Fruit fly (Drosophila melanogaster) whole organism, wandering third instar larva: ENCODE data around the gene CG15530.

Experiments
- Abd-B ChIP-seq: fragments of >200 bp; optimal IDR thresholded peaks from 2 replicates; lab custom pipeline; 2017; ENCODE audit warnings: missing biosample characterization, missing genetic modification characterization
- CG32264 ChIP-seq: fragments of 200-800 bp; sonication (Bioruptor generic); optimal IDR thresholded peaks from 2 replicates; lab custom pipeline; 2016; ENCODE audit warnings: missing biosample characterization, missing genetic modification characterization
- CG9705 ChIP-seq: fragments of 200-800 bp; sonication (Bioruptor generic); optimal IDR thresholded peaks from 2 replicates; lab custom pipeline; 2018; ENCODE audit warnings: missing biosample characterization, mild to moderate bottlenecking, missing genetic modification characterization
- CrebA ChIP-seq: fragments of 200-800 bp; sonication (Bioruptor generic); optimal IDR thresholded peaks from 2 replicates; lab custom pipeline; 2016; ENCODE audit warnings: missing biosample characterization, mild to moderate bottlenecking, missing genetic modification characterization, borderline replicate concordance
- Dfd ChIP-seq: fragments of >200 bp; optimal IDR thresholded peaks from 2 replicates; lab custom pipeline; 2017; ENCODE audit warnings: missing biosample characterization, missing genetic modification characterization
- Dif ChIP-seq: fragments of 200-275, 200-300 bp; sonication (Bioruptor generic); optimal IDR thresholded peaks from 2 replicates; lab custom pipeline; 2018; ENCODE audit warnings: missing biosample characterization, missing genetic modification characterization; ENCODE audit not compliant: partially characterized antibody
- GATAd ChIP-seq: sonication (Bioruptor generic); optimal IDR thresholded peaks from 2 replicates; lab custom pipeline; 2016; ENCODE audit warnings: missing biosample characterization, missing genetic modification characterization
- HLH106 ChIP-seq: fragments of 200-800 bp; optimal IDR thresholded peaks from 3 replicates; lab custom pipeline; 2019; ENCODE audit warnings: missing biosample characterization, mild to moderate bottlenecking, missing genetic modification characterization, moderate library complexity
- Hnf4 ChIP-seq: fragments of 200-800 bp; sonication (Bioruptor generic); optimal IDR thresholded peaks from 2 replicates; lab custom pipeline; 2016; ENCODE audit warnings: missing biosample characterization, mild to moderate bottlenecking, missing genetic modification characterization
- Hr78 ChIP-seq: fragments of >200 bp; optimal IDR thresholded peaks from 2 replicates; lab custom pipeline; 2017; ENCODE audit warnings: missing biosample characterization, missing genetic modification characterization
- Hr83 ChIP-seq: fragments of 200-300 bp; sonication (Bioruptor generic); optimal IDR thresholded peaks from 2 replicates; lab custom pipeline; 2016; ENCODE audit warnings: missing biosample characterization, mild to moderate bottlenecking, missing genetic modification characterization, moderate library complexity; ENCODE audit not compliant: poor library complexity, severe bottlenecking
- Jra ChIP-seq: sonication (Bioruptor generic); optimal IDR thresholded peaks from 2 replicates; lab custom pipeline; 2016; ENCODE audit warnings: missing biosample characterization, missing genetic modification characterization
- Mio ChIP-seq: sonication (Bioruptor generic); optimal IDR thresholded peaks from 2 replicates; lab custom pipeline; 2016; ENCODE audit warnings: missing biosample characterization, missing genetic modification characterization
- Myc ChIP-seq: fragments of >200 bp; optimal IDR thresholded peaks from 2 replicates; lab custom pipeline; 2017
- N ChIP-seq: fragments of >200 bp; optimal IDR thresholded peaks from 2 replicates; lab custom pipeline; 2018; ENCODE audit warnings: missing biosample characterization, missing external identifiers, missing genetic modification characterization
- OdsH ChIP-seq: fragments of 200-800 bp; sonication (Bioruptor generic); optimal IDR thresholded peaks from 2 replicates; lab custom pipeline; 2016; ENCODE audit warnings: missing biosample characterization, mild to moderate bottlenecking, missing genetic modification characterization
- Rel ChIP-seq, 2 experiments: fragments of 200-800 bp; sonication (Bioruptor generic) in 1 of 2; optimal IDR thresholded peaks; 2 replicates in 1 of 2; 3 replicates in 1 of 2; lab custom pipeline; 2016 to 2019; ENCODE audit warnings: mild to moderate bottlenecking in 2 of 2, missing biosample characterization in 2 of 2, missing genetic modification characterization in 2 of 2, moderate library complexity in 1 of 2
- Sp1 ChIP-seq: fragments of 200-800 bp; sonication (Bioruptor generic); optimal IDR thresholded peaks from 3 replicates; lab custom pipeline; 2019; ENCODE audit warnings: missing biosample characterization, mild to moderate bottlenecking, missing genetic modification characterization, moderate library complexity
- Vsx2 ChIP-seq: fragments of 200-300, 225-300 bp; sonication (Bioruptor generic); optimal IDR thresholded peaks from 2 replicates; lab custom pipeline; 2018; ENCODE audit warnings: missing biosample characterization, missing genetic modification characterization; ENCODE audit not compliant: partially characterized antibody
- br ChIP-seq: fragments of 200-800 bp; sonication (Bioruptor generic); optimal IDR thresholded peaks from 2 replicates; lab custom pipeline; 2016; ENCODE audit warnings: missing biosample characterization, missing genetic modification characterization
- brk ChIP-seq: fragments of 200-800 bp; sonication (Bioruptor generic); optimal IDR thresholded peaks from 2 replicates; lab custom pipeline; 2016; ENCODE audit warnings: missing biosample characterization, mild to moderate bottlenecking, missing genetic modification characterization
- dl ChIP-seq, 2 experiments: fragments of 175-275, 200-275 bp in 1 of 2; fragments of 200-275 bp in 1 of 2; sonication (Bioruptor generic); optimal IDR thresholded peaks; lab custom pipeline; 2018; ENCODE audit warnings: mild to moderate bottlenecking in 2 of 2, missing biosample characterization in 2 of 2, missing genetic modification characterization in 2 of 2, moderate library complexity in 2 of 2; ENCODE audit not compliant: partially characterized antibody in 2 of 2, insufficient read depth in 1 of 2
- dmrt93B ChIP-seq: fragments of 200-800 bp; sonication (Bioruptor generic); optimal IDR thresholded peaks from 2 replicates; lab custom pipeline; 2018; ENCODE audit warnings: missing biosample characterization, mild to moderate bottlenecking, missing genetic modification characterization
- dsf ChIP-seq: sonication (Bioruptor generic); optimal IDR thresholded peaks from 2 replicates; lab custom pipeline; 2016; ENCODE audit warnings: missing biosample characterization, missing genetic modification characterization, borderline replicate concordance
- ey ChIP-seq: fragments of 200-800 bp; sonication (Bioruptor generic); optimal IDR thresholded peaks from 2 replicates; lab custom pipeline; 2016; ENCODE audit warnings: missing biosample characterization, missing genetic modification characterization
- foxo ChIP-seq, 2 experiments: fragments of 200-800 bp; sonication (Bioruptor generic); optimal IDR thresholded peaks; 2 replicates in 1 of 2; 3 replicates in 1 of 2; lab custom pipeline; 2016 to 2017; ENCODE audit warnings: missing biosample characterization in 2 of 2, missing genetic modification characterization in 2 of 2
- fru ChIP-seq: fragments of 200-800 bp; sonication (Bioruptor generic); optimal IDR thresholded peaks from 3 replicates; lab custom pipeline; 2016; ENCODE audit warnings: missing biosample characterization, mild to moderate bottlenecking, missing genetic modification characterization
- h ChIP-seq: fragments of 200-800 bp; sonication (Bioruptor generic); optimal IDR thresholded peaks from 3 replicates; lab custom pipeline; 2016; ENCODE audit warnings: missing biosample characterization, mild to moderate bottlenecking, missing genetic modification characterization
- jim ChIP-seq: fragments of 175-275, 200-325 bp; sonication (Bioruptor generic); optimal IDR thresholded peaks from 2 replicates; lab custom pipeline; 2016; ENCODE audit warnings: missing biosample characterization, mild to moderate bottlenecking, missing genetic modification characterization
- lola ChIP-seq: fragments of >200 bp; optimal IDR thresholded peaks from 2 replicates; lab custom pipeline; 2017; ENCODE audit warnings: missing biosample characterization, missing genetic modification characterization
- pan ChIP-seq: fragments of >200 bp; optimal IDR thresholded peaks from 2 replicates; lab custom pipeline; 2017
- psq ChIP-seq: fragments of 200-800 bp; sonication (Bioruptor generic); optimal IDR thresholded peaks from 3 replicates; lab custom pipeline; 2017; ENCODE audit warnings: missing biosample characterization, mild to moderate bottlenecking, missing genetic modification characterization, moderate library complexity
- rgr ChIP-seq: fragments of 200-800 bp; sonication (Bioruptor generic); optimal IDR thresholded peaks from 3 replicates; lab custom pipeline; 2016; ENCODE audit warnings: missing biosample characterization, mild to moderate bottlenecking, missing genetic modification characterization
- sage ChIP-seq: fragments of 200-800 bp; sonication (Bioruptor generic); optimal IDR thresholded peaks from 2 replicates; lab custom pipeline; 2016; ENCODE audit warnings: missing biosample characterization, mild to moderate bottlenecking, missing genetic modification characterization
- sv ChIP-seq: fragments of 200-800 bp; sonication (Bioruptor generic); optimal IDR thresholded peaks from 3 replicates; lab custom pipeline; 2016; ENCODE audit warnings: missing biosample characterization, missing genetic modification characterization
- tai ChIP-seq: sonication (Bioruptor generic); optimal IDR thresholded peaks from 2 replicates; lab custom pipeline; 2016; ENCODE audit warnings: missing biosample characterization, missing genetic modification characterization
- usp ChIP-seq: fragments of >200 bp; optimal IDR thresholded peaks from 2 replicates; lab custom pipeline; 2017; ENCODE audit warnings: missing biosample characterization, missing genetic modification characterization
- woc ChIP-seq: sonication (Bioruptor generic); optimal IDR thresholded peaks from 2 replicates; lab custom pipeline; 2016; ENCODE audit warnings: missing biosample characterization, mild to moderate bottlenecking, missing genetic modification characterization

The CG15530 gene

dm6 chr3R:30191462-30191874 is 13.8 kb downstream of the CG15530 start:
- TF ChIP-seq dmrt93B (GFP tag; lab: Kevin White, UChicago): peak; percentile 21
- TF ChIP-seq HLH106 (tag; lab: Kevin White, UChicago): peak; percentile 50
- TF ChIP-seq Abd-B (GFP tag; lab: Kevin White, UChicago): no peak
- no peak for TF ChIP-seq lola (GFP tag; lab: Kevin White, UChicago)
- TF ChIP-seq foxo (GFP tag; optimal IDR thresholded peaks at IDR 0.05; lab: Kevin White, UChicago): peak in 1 of 2 experiments; percentile 82
- TF ChIP-seq Myc (lab: Kevin White, UChicago): no peak
- no peak for TF ChIP-seq usp
- no peak for TF ChIP-seq Hr83 (GFP tag; lab: Kevin White, UChicago)
- TF ChIP-seq br (GFP tag; lab: Kevin White, UChicago): peak; percentile 47
- peak; percentile 72 for TF ChIP-seq ey (GFP tag; lab: Kevin White, UChicago)
- peak; percentile 66 for TF ChIP-seq rgr (GFP tag; lab: Kevin White, UChicago)
- no peak for TF ChIP-seq Jra (GFP tag; lab: Kevin White, UChicago)
- peak; percentile 57 for TF ChIP-seq psq
- peak; percentile 92 for TF ChIP-seq woc (GFP tag; lab: Kevin White, UChicago)
- TF ChIP-seq OdsH (GFP tag; lab: Kevin White, UChicago): peak; percentile 74
- TF ChIP-seq sv (GFP tag; lab: Kevin White, UChicago): peak; percentile 10
- TF ChIP-seq jim (GFP tag; lab: Kevin White, UChicago): no peak
- TF ChIP-seq Hnf4 (GFP tag; lab: Kevin White, UChicago): no peak
- TF ChIP-seq Hr78 (GFP tag; lab: Kevin White, UChicago): no peak
- peak; percentile 64 for TF ChIP-seq Sp1 (GFP tag; lab: Kevin White, UChicago)
- peak; percentile 82 for TF ChIP-seq h
- TF ChIP-seq fru (GFP tag; lab: Kevin White, UChicago): peak; percentile 74
- peak; percentile 52 for TF ChIP-seq pan (lab: Kevin White, UChicago)

dm6 chr3R:30193826-30194225 is 16.1 kb downstream of the CG15530 start:
- no peak for TF ChIP-seq Sp1 (GFP tag; lab: Kevin White, UChicago)
- TF ChIP-seq N (GFP tag; lab: Kevin White, UChicago): no peak
- no peak for TF ChIP-seq ey (GFP tag; lab: Kevin White, UChicago)
- no peak for TF ChIP-seq jim (GFP tag; lab: Kevin White, UChicago)
- TF ChIP-seq dsf: no peak
- TF ChIP-seq usp: no peak
- TF ChIP-seq Rel (GFP tag; optimal IDR thresholded peaks at IDR 0.05; lab: Kevin White, UChicago): no peak
- no peak for TF ChIP-seq Rel (tag; optimal IDR thresholded peaks at IDR 0.05; lab: Kevin White, UChicago)
- no peak for TF ChIP-seq lola (GFP tag; lab: Kevin White, UChicago)

dm6 chr3R:30195606-30196049 is 18.0 kb downstream of the CG15530 start:
- TF ChIP-seq rgr (GFP tag; lab: Kevin White, UChicago) (peak; percentile 8), Abd-B (GFP tag; lab: Kevin White, UChicago) (no peak), N (GFP tag; lab: Kevin White, UChicago) (no peak), Rel (GFP tag; optimal IDR thresholded peaks at IDR 0.05; lab: Kevin White, UChicago) (no peak), Rel (tag; optimal IDR thresholded peaks at IDR 0.05; lab: Kevin White, UChicago) (no peak), Hr83 (GFP tag; lab: Kevin White, UChicago) (no peak), HLH106 (tag; lab: Kevin White, UChicago) (peak; percentile 50), Vsx2 (GFP tag; lab: Kevin White, UChicago) (no peak), br (GFP tag; lab: Kevin White, UChicago) (peak; percentile 9), h (peak; percentile 51), dl (GFP tag; optimal IDR thresholded peaks at IDR 0.05; lab: Kevin White, UChicago; ENCODE audit: insufficient read depth in 1 of 2, partially characterized antibody in 2 of 2) (no peak), Hnf4 (GFP tag; lab: Kevin White, UChicago) (no peak), tai (no peak), brk (no peak), lola (GFP tag; lab: Kevin White, UChicago) (no peak), dmrt93B (GFP tag; lab: Kevin White, UChicago) (no peak), OdsH (GFP tag; lab: Kevin White, UChicago) (peak; percentile 14), dsf (no peak), sv (GFP tag; lab: Kevin White, UChicago) (no peak), foxo (GFP tag; optimal IDR thresholded peaks at IDR 0.05; lab: Kevin White, UChicago) (peak in 1 of 2 experiments; percentile 61), Myc (lab: Kevin White, UChicago) (peak; percentile 55), jim (GFP tag; lab: Kevin White, UChicago) (no peak), CrebA (no peak), woc (GFP tag; lab: Kevin White, UChicago) (no peak), usp (no peak), CG32264 (GFP tag; lab: Kevin White, UChicago) (no peak), ey (GFP tag; lab: Kevin White, UChicago) (peak; percentile 26), Jra (GFP tag; lab: Kevin White, UChicago) (no peak), Dif (GFP tag; lab: Kevin White, UChicago) (no peak), psq (no peak), sage (GFP tag; lab: Kevin White, UChicago) (no peak), Hr78 (GFP tag; lab: Kevin White, UChicago) (no peak), Mio (GFP tag; lab: Kevin White, UChicago) (no peak), pan (lab: Kevin White, UChicago) (no peak), GATAd (GFP tag; lab: Kevin White, UChicago) (no peak), Dfd (GFP tag; lab: Kevin White, UChicago) (no peak), fru (GFP tag; lab: Kevin White, UChicago) (no peak), Sp1 (GFP tag; lab: Kevin White, UChicago) (peak; percentile 16), CG9705 (GFP tag; lab: Kevin White, UChicago) (no peak)
